Worm (Caenorhabditis elegans) whole organism, L3 larva: ENCODE results near the gene Y73F8A.32.

Experiments
- ZK546.5 ChIP-seq: sonication (generic microtip); optimal IDR thresholded peaks from 2 replicates; lab custom pipeline; 2017; ENCODE audit warnings: missing biosample characterization, missing genetic modification characterization
- aly-2 ChIP-seq: fragments of 150-350 bp; optimal IDR thresholded peaks from 2 replicates; lab custom pipeline; 2014; ENCODE audit warnings: missing biosample characterization, missing genetic modification characterization
- ama-1 ChIP-seq: fragments of 150-350 bp; optimal IDR thresholded peaks from 2 replicates; lab custom pipeline; 2018
- ceh-82 ChIP-seq: fragments of 150-350 bp; optimal IDR thresholded peaks from 2 replicates; lab custom pipeline; 2014; ENCODE audit warnings: missing biosample characterization, missing genetic modification characterization
- nfya-1 ChIP-seq: sonication (generic microtip); optimal IDR thresholded peaks from 2 replicates; lab custom pipeline; 2017; ENCODE audit warnings: missing genetic modification characterization, mild to moderate bottlenecking, missing compliant biosample characterization, antibody characterized with exemption, moderate library complexity; ENCODE audit not compliant: insufficient read depth
- nhr-237 ChIP-seq: fragments of 150-350 bp; optimal IDR thresholded peaks from 2 replicates; lab custom pipeline; 2014; ENCODE audit warnings: missing biosample characterization, missing genetic modification characterization
- nhr-43 ChIP-seq: sonication (generic microtip); optimal IDR thresholded peaks from 2 replicates; lab custom pipeline; 2016; ENCODE audit warnings: mild to moderate bottlenecking, missing genetic modification characterization, missing compliant biosample characterization; ENCODE audit not compliant: poor library complexity, severe bottlenecking
- pha-4 ChIP-seq: fragments of 150-350 bp; optimal IDR thresholded peaks from 2 replicates; lab custom pipeline; 2014; ENCODE audit warnings: missing biosample characterization, missing genetic modification reagents, missing genetic modification characterization
- unc-39 ChIP-seq: sonication (generic microtip); optimal IDR thresholded peaks from 4 replicates; lab custom pipeline; 2017; ENCODE audit warnings: missing biosample characterization, missing genetic modification characterization
- unc-62 ChIP-seq: fragments of 150-350 bp; sonication (generic microtip); optimal IDR thresholded peaks from 4 replicates; lab custom pipeline; 2014; ENCODE audit warnings: missing biosample characterization, missing genetic modification reagents, missing genetic modification characterization

DNA sequence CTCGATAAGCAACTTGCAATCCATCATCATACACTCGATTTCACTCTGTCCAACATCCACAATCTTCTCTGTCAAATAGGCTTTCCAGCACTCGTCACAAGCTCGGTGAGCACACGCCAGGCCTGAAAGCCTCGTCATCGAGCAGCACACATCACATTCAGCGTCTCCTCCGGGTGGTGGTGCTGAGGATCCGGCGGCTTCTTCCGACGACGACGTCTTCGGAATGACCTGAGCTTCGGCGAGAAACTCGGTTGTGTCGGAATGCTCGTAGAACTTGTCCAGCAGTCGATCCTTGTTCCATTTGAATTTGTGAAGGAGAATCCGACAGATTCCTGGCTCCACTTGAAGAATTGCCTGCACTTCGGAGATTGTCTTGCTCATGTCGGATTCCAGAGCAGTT lies 6.0 kb upstream of the Y73F8A.32 start:
- TF ChIP-seq nhr-237 (tag; lab: Kevin White, UChicago) (no peak), unc-39 (tag; lab: Kevin White, UChicago) (no peak), pha-4 (tag; lab: Kevin White, UChicago) (no peak), unc-62 (GFP tag; lab: Kevin White, UChicago) (no peak), ama-1 (lab: Kevin White, UChicago) (no peak), nfya-1 (tag; lab: Kevin White, UChicago) (no peak), ceh-82 (tag; lab: Kevin White, UChicago) (no peak), nhr-43 (no peak), ZK546.5 (tag; lab: Kevin White, UChicago) (no peak), aly-2 (no peak)
